Worm (Caenorhabditis elegans) whole organism, late embryonic: Measurements from ENCODE around the gene R08C7.12.

Source experiments
- C38D4.7 ChIP-seq: fragments of 200-800 bp; sonication (Bioruptor generic); optimal IDR thresholded peaks from 2 replicates; lab custom pipeline; 2018; ENCODE audit warnings: mild to moderate bottlenecking, missing genetic modification characterization, moderate library complexity, missing compliant biosample characterization
- F13H6.1 ChIP-seq: sonication (generic microtip); optimal IDR thresholded peaks from 2 replicates; lab custom pipeline; 2016; ENCODE audit warnings: missing genetic modification characterization, missing compliant biosample characterization
- T23F11.4 ChIP-seq: fragments of 200-800 bp; sonication (Bioruptor generic); optimal IDR thresholded peaks from 2 replicates; lab custom pipeline; 2018; ENCODE audit warnings: mild to moderate bottlenecking, missing genetic modification characterization, missing compliant biosample characterization
- ama-1 ChIP-seq: fragments of 150-350 bp; optimal IDR thresholded peaks from 2 replicates; lab custom pipeline; 2014
- ceh-18 ChIP-seq: sonication (generic microtip); optimal IDR thresholded peaks from 2 replicates; lab custom pipeline; 2016; ENCODE audit warnings: missing genetic modification characterization, missing compliant biosample characterization
- ceh-19 ChIP-seq: fragments of 200-800 bp; sonication (Bioruptor generic); optimal IDR thresholded peaks from 2 replicates; lab custom pipeline; 2018; ENCODE audit warnings: mild to moderate bottlenecking, missing genetic modification characterization, missing compliant biosample characterization
- ceh-2 ChIP-seq: sonication (generic microtip); optimal IDR thresholded peaks from 2 replicates; lab custom pipeline; 2016; ENCODE audit warnings: missing genotype, missing genetic modification characterization, missing compliant biosample characterization
- ceh-22 ChIP-seq: sonication (generic microtip); optimal IDR thresholded peaks from 2 replicates; lab custom pipeline; 2017; ENCODE audit warnings: missing biosample characterization, missing genetic modification characterization
- ceh-30 ChIP-seq: fragments of 150-350 bp; optimal IDR thresholded peaks from 2 replicates; lab custom pipeline; 2014; ENCODE audit warnings: missing biosample characterization, missing genetic modification characterization
- ceh-31 ChIP-seq: sonication (generic microtip); optimal IDR thresholded peaks from 2 replicates; lab custom pipeline; 2016; ENCODE audit warnings: missing genetic modification characterization, missing compliant biosample characterization
- ceh-45 ChIP-seq: fragments of 200-800 bp; sonication (Bioruptor generic); IDR thresholded peaks from 2 replicates; pipeline ENCODE4 v1.3.6; 2022; ENCODE audit warnings: missing genetic modification reagents, missing genetic modification characterization, missing compliant biosample characterization
- ceh-48 ChIP-seq: sonication (generic microtip); optimal IDR thresholded peaks from 2 replicates; lab custom pipeline; 2016; ENCODE audit warnings: missing genetic modification characterization, inconsistent platforms, missing compliant biosample characterization
- dve-1 ChIP-seq: sonication (generic microtip); optimal IDR thresholded peaks from 2 replicates; lab custom pipeline; 2017; ENCODE audit warnings: antibody characterized with exemption, mild to moderate bottlenecking, missing genetic modification characterization, missing compliant biosample characterization
- elt-2 ChIP-seq: sonication (generic microtip); optimal IDR thresholded peaks from 2 replicates; lab custom pipeline; 2016; ENCODE audit warnings: missing genetic modification reagents, missing genetic modification characterization, missing compliant biosample characterization
- fax-1 ChIP-seq: sonication (generic microtip); optimal IDR thresholded peaks from 2 replicates; lab custom pipeline; 2016; ENCODE audit warnings: missing genotype, missing genetic modification characterization, missing compliant biosample characterization
- gmeb-2 ChIP-seq: sonication (generic microtip); optimal IDR thresholded peaks from 2 replicates; lab custom pipeline; 2016; ENCODE audit warnings: missing genetic modification characterization, inconsistent platforms, missing compliant biosample characterization
- hlh-15 ChIP-seq: sonication (generic microtip); optimal IDR thresholded peaks from 2 replicates; lab custom pipeline; 2016; ENCODE audit warnings: missing genetic modification characterization, missing compliant biosample characterization
- hlh-30 ChIP-seq: sonication (generic microtip); optimal IDR thresholded peaks from 2 replicates; lab custom pipeline; 2017; ENCODE audit warnings: antibody characterized with exemption, missing genetic modification characterization, missing compliant biosample characterization; ENCODE audit not compliant: insufficient read depth
- nfya-1 ChIP-seq: sonication (generic microtip); optimal IDR thresholded peaks from 2 replicates; lab custom pipeline; 2017; ENCODE audit warnings: missing genetic modification characterization, mild to moderate bottlenecking, missing compliant biosample characterization, antibody characterized with exemption, moderate library complexity
- nhr-11 ChIP-seq: fragments of 150-350 bp; optimal IDR thresholded peaks from 2 replicates; lab custom pipeline; 2014; ENCODE audit warnings: missing biosample characterization, missing genetic modification characterization
- nhr-232 ChIP-seq: sonication (generic microtip); optimal IDR thresholded peaks from 2 replicates; lab custom pipeline; 2016; ENCODE audit warnings: missing genetic modification characterization, missing compliant biosample characterization
- pag-3 ChIP-seq: sonication (generic microtip); optimal IDR thresholded peaks from 2 replicates; lab custom pipeline; 2016; ENCODE audit warnings: missing compliant biosample characterization, missing genetic modification characterization, borderline replicate concordance
- pha-4 ChIP-seq: fragments of 150-350 bp; optimal IDR thresholded peaks from 2 replicates; lab custom pipeline; 2018; ENCODE audit warnings: missing biosample characterization, missing genetic modification reagents, missing genetic modification characterization
- pqm-1 ChIP-seq: sonication (generic microtip); optimal IDR thresholded peaks from 2 replicates; lab custom pipeline; 2016; ENCODE audit warnings: missing genetic modification characterization, missing compliant biosample characterization
- rnt-1 ChIP-seq: sonication (generic microtip); optimal IDR thresholded peaks from 2 replicates; lab custom pipeline; 2016; ENCODE audit warnings: missing genetic modification characterization, missing compliant biosample characterization
- sdc-2 ChIP-seq: sonication (generic microtip); optimal IDR thresholded peaks from 2 replicates; lab custom pipeline; 2016; ENCODE audit warnings: missing genotype, missing genetic modification characterization, missing compliant biosample characterization
- sox-2 ChIP-seq: fragments of 200-800 bp; sonication (Bioruptor generic); IDR thresholded peaks from 2 replicates; pipeline ENCODE4 v1.3.6; 2022; ENCODE audit warnings: missing genetic modification reagents, missing genetic modification characterization, missing compliant biosample characterization
- sox-4 ChIP-seq: sonication (generic microtip); optimal IDR thresholded peaks from 2 replicates; lab custom pipeline; 2017; ENCODE audit warnings: mild to moderate bottlenecking, missing genetic modification characterization, inconsistent platforms, missing compliant biosample characterization
- ttx-3 ChIP-seq: sonication (generic microtip); optimal IDR thresholded peaks from 2 replicates; lab custom pipeline; 2016; ENCODE audit warnings: missing genetic modification reagents, missing genetic modification characterization, missing compliant biosample characterization
- unc-42 ChIP-seq: sonication (generic microtip); optimal IDR thresholded peaks from 2 replicates; lab custom pipeline; 2016; ENCODE audit warnings: missing genotype, missing genetic modification characterization, missing compliant biosample characterization
- unc-86 ChIP-seq: sonication (generic microtip); optimal IDR thresholded peaks from 2 replicates; lab custom pipeline; 2016; ENCODE audit warnings: missing genetic modification characterization, missing compliant biosample characterization
- ztf-16 ChIP-seq: sonication (generic microtip); optimal IDR thresholded peaks from 2 replicates; lab custom pipeline; 2017; ENCODE audit warnings: missing genetic modification characterization, missing compliant biosample characterization

The R08C7.12 gene

DNA sequence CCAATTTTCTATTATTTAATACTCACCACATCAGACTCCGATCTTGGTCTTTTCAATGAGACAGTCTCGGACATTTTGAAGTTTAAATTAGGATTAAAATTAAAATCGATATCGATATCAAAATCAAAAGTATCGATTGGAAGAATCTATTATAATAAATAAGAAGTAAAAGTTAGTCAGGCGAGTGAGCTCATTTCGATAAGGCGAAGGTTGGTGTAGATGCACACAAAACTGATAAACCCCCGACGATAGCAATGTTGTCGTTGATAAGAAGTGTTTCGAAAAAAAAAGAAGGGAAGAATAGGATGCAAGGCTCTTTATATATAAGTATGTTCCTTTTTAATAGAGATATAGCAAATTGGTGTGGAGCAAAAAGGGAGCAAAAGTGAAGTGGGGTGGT lies 33.0 kb downstream of the R08C7.12 start, which contains the start of gene M01H9.4:
M01H9.4 (minus strand) TSS at position 379 of the 400 bp plus-strand sequence.
- TF ChIP-seq elt-2 (tag; lab: Kevin White, UChicago) (peak; percentile 98), hlh-30 (tag; lab: Kevin White, UChicago) (no peak), pqm-1 (tag; lab: Kevin White, UChicago) (peak; percentile 4)

DNA sequence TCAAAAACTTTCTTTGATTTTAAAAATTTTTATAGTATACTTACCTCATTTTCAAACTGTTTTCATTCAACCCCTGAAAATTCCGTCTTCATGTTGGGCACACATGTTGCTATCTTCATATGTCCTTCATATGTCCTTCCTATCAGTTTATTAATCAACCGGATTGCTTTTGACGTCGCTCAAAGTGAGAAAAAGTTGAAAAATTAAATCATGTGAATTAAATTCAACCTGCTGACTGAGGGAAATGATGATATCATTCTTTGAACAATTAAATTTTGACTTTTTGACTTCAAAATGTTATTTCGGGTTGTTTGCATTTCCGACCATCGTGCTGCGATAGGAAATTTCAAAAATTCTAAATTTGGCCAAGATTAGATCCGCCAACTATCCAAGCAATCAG lies 35.0 kb downstream of the R08C7.12 start:
- TF ChIP-seq unc-42 (tag; lab: Kevin White, UChicago) (no peak), sox-2 (GFP tag; lab: Robert Waterston, UW) (no peak), gmeb-2 (tag; lab: Kevin White, UChicago) (no peak), dve-1 (no peak)

DNA sequence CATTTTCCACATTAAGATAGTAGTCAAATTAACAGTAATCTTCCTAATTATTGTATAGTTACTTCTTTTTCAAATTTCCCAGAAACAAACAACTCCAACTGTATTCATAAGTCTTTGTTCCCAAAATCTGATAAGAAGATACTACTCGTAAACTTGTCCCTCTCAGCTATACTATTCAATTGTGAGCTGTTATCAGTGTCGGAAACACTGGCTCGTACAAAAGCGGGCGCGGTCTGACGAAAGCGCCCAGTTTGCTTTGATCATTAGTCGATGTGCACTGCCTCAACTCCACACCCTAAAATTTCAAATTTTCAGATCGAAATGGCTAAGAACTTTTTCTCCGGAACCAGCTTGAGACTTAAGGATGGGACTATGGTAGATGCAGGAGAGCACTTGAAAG lies 37.2 kb downstream of the R08C7.12 start, which contains the start of gene trx-3:
trx-3 (plus strand) TSS at position 291 of the 400 bp plus-strand sequence.
- TF ChIP-seq fax-1 (tag; lab: Kevin White, UChicago) (no peak), sox-4 (tag; lab: Kevin White, UChicago) (no peak), ceh-48 (tag; lab: Kevin White, UChicago) (no peak), hlh-15 (tag; lab: Kevin White, UChicago) (no peak), dve-1 (no peak), F13H6.1 (tag; lab: Kevin White, UChicago) (no peak), ceh-22 (no peak), ceh-19 (no peak)
- TF ChIP-seq, all 69 proteins: peak for 0

DNA sequence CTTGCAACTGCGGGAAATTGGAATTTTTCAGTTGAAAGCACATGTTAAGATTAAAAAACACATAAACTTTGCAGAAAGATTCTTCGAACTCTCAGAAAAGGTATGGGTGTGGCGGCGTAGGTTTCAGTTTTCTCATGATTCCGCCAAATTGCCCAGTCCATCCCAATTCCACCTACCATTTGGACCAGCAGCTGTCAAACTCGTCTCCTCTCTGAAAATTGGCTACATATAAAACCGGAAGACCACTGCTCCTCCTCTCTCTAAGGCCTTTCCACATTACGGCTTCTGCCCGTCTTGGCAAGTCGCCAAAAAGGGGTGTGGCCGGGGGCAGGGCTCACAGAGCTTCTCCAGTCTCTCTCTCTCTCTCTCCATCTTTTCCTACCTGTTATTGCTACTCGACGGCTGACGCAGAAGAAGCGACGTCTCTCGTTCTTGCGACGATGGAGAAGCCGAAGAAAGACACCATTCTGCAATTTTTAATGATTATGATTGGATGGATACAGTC lies 40.7 kb downstream of the R08C7.12 start, which contains the start of gene ZK180.7:
ZK180.7 (plus strand) TSS at position 395 of the 505 bp plus-strand sequence.
- no peak for TF ChIP-seq hlh-15 (tag; lab: Kevin White, UChicago)
- TF ChIP-seq T23F11.4 (GFP tag; lab: Kevin White, UChicago), result no peak
- TF ChIP-seq rnt-1 (tag; lab: Kevin White, UChicago), result no peak
- TF ChIP-seq ceh-45 (GFP tag; lab: Robert Waterston, UW), result no peak
- TF ChIP-seq ama-1 (lab: Kevin White, UChicago), result no peak
- no peak for TF ChIP-seq nhr-232 (tag; lab: Kevin White, UChicago)
- TF ChIP-seq ceh-30 (tag; lab: Kevin White, UChicago), result no peak
- no peak for TF ChIP-seq unc-86 (tag; lab: Kevin White, UChicago)
- no peak for TF ChIP-seq F13H6.1 (tag; lab: Kevin White, UChicago)
- TF ChIP-seq nhr-11, result no peak
- no peak for TF ChIP-seq pqm-1 (tag; lab: Kevin White, UChicago)

DNA sequence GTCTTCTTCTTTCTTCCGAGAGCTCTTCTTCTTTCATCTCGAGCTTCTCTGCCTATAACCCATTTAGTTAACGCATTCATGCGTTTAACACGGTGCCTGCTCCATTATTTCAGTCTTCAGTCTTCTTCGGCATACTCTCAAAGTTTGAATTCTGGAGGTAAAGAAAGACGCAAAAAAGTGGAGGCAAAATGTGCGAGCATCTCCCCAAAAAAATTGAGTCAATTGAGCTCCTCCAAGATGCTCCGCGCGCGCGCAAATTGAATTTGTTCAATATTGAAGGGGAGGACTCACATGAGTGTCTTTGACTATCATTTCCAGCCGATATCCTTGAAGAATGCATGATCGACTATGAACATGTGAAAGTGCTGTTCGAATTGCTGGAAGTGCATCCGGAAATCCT lies 55.5 kb downstream of the R08C7.12 start:
- peak; percentile 96 for TF ChIP-seq unc-42 (tag; lab: Kevin White, UChicago)
- TF ChIP-seq sdc-2 (tag; lab: Kevin White, UChicago), result no peak
- no peak for TF ChIP-seq C38D4.7 (GFP tag; lab: Kevin White, UChicago)
- TF ChIP-seq ceh-31 (tag; lab: Kevin White, UChicago), result peak; percentile 51

DNA sequence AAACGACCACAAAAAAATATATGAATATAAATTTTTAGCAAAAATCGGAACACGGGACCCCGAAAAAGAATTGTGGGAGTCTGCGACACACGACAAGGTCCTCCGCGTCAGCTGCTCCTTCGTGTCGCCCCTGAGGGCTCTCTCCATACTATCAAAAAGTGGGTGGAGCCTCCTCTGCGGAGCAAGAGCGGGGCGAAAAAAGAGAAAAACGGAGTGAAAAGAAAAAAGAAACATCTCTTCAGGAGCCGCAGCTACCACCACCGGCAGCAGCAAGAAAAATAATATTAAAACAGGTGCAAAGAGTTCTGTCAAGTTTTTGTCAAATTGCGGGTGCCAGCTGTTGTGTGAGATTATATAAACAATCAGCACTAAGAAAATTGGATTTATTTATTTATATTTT lies 57.1 kb downstream of the R08C7.12 start, which contains the start of gene gbb-2:
gbb-2 (minus strand) TSS at position 112 of the 400 bp plus-strand sequence.
- TF ChIP-seq hlh-15 (tag; lab: Kevin White, UChicago), result no peak
- no peak for TF ChIP-seq T23F11.4 (GFP tag; lab: Kevin White, UChicago)
- TF ChIP-seq ztf-16 (tag; lab: Kevin White, UChicago), result no peak
- no peak for TF ChIP-seq C38D4.7 (GFP tag; lab: Kevin White, UChicago)
- no peak for TF ChIP-seq pag-3 (tag; lab: Kevin White, UChicago)
- TF ChIP-seq ttx-3, result no peak
- TF ChIP-seq hlh-30 (tag; lab: Kevin White, UChicago), result no peak
- no peak for TF ChIP-seq ceh-2 (tag; lab: Kevin White, UChicago)
- no peak for TF ChIP-seq ceh-45 (GFP tag; lab: Robert Waterston, UW)
- TF ChIP-seq ceh-18 (tag; lab: Kevin White, UChicago), result peak; percentile 52
- no peak for TF ChIP-seq sox-2 (GFP tag; lab: Robert Waterston, UW)
- peak; percentile 4 for TF ChIP-seq nfya-1 (tag; lab: Kevin White, UChicago)
- TF ChIP-seq pha-4, result no peak
